Worm (Caenorhabditis elegans) whole organism, L4/young adult: ENCODE measurements around the gene W06H8.2.

Source experiments
- W03F9.2 ChIP-seq: fragments of 150-350 bp; optimal IDR thresholded peaks from 2 replicates; lab custom pipeline; 2014; ENCODE audit warnings: missing biosample characterization, missing genetic modification characterization
- dao-5 ChIP-seq: sonication (generic microtip); optimal IDR thresholded peaks from 2 replicates; lab custom pipeline; 2016; ENCODE audit warnings: missing genotype, missing genetic modification characterization, moderate library complexity, missing compliant biosample characterization
- him-1 ChIP-seq: sonication (generic microtip); optimal IDR thresholded peaks from 2 replicates; lab custom pipeline; 2016; ENCODE audit warnings: missing genotype, missing genetic modification reagents, missing genetic modification characterization, missing compliant biosample characterization

DNA sequence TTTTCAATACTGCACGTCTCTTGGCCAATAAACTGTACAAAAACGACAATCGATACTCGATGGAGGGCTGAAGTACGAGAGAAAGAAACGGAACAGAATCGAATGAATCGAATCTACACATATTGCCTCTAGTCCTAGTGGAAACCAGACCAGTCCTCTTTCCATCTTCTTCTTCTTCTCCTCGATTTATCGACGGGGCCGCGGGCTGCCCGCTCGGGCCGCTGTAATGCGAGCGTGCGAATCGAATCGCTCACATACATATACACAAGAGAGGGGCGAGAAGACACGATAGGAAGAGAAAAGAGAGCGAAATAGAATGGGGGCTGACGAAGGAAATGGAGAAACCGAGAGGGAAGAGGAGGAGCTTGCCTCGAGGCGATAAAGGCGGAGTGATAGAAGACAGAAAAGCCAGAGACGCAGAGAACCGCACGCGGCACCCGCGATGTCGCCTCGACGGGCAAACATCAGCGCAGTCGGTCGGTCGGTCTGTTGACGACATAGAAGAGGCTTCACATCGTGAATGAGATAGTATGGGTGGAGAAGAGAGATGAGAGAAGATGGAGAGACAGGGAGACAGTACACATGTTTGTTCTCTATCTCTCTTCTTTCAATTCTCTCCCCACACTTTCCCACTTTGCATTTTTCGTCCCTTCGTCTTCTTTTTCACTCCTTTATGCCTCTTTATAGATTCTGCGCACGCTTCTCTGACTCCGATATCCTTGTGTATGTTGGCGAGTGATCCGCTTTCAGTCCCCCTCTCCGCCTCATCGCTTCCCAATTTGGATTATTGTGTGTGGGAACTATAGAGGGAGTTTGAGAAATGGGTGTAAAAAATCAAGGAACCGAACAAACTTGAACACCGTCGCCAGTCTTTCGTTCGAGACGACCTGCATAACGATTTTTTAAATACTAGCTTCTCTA lies 21.0 kb downstream of the W06H8.2 start:
- TF ChIP-seq him-1 (tag; lab: Kevin White, UChicago) (peak; percentile 90), W03F9.2 (tag; lab: Kevin White, UChicago) (peak; percentile 75), dao-5 (tag; lab: Kevin White, UChicago) (peak; percentile 5)
